Fruit fly (Drosophila melanogaster) whole organism, embryonic: ENCODE data around the gene mwh.
A peak's percentile ranks its signal among the peaks of the same experiment; 100 is the strongest.

Experiments
- BEAF-32 ChIP-seq: fragments of 200-800 bp; sonication (Bioruptor generic); optimal IDR thresholded peaks from 3 replicates; lab custom pipeline; 2017; ENCODE audit warnings: missing biosample characterization, missing genetic modification characterization, mild to moderate bottlenecking, moderate library complexity, missing genetic modification reagents
- Bdp1 ChIP-seq: fragments of 200-800 bp; sonication (Bioruptor generic); optimal IDR thresholded peaks from 3 replicates; lab custom pipeline; 2016; ENCODE audit warnings: missing biosample characterization, missing genetic modification characterization
- CG11093 ChIP-seq: fragments of 200-800 bp; sonication (Bioruptor generic); IDR thresholded peaks from 3 replicates; pipeline ENCODE4 v1.3.6; 2022; ENCODE audit warnings: missing biosample characterization, missing genetic modification characterization
- CG12236 ChIP-seq: fragments of 200-800 bp; sonication (Bioruptor generic); optimal IDR thresholded peaks from 2 replicates; lab custom pipeline; 2016; ENCODE audit warnings: missing biosample characterization, missing genetic modification characterization
- CG12744 ChIP-seq: fragments of 200-800 bp; sonication (Bioruptor generic); optimal IDR thresholded peaks from 2 replicates; lab custom pipeline; 2016; ENCODE audit warnings: missing biosample characterization, missing genetic modification characterization
- CG12942 ChIP-seq: fragments of 200-800 bp; sonication (Bioruptor generic); optimal IDR thresholded peaks from 3 replicates; lab custom pipeline; 2016; ENCODE audit warnings: missing biosample characterization, missing genetic modification characterization
- CG13287 ChIP-seq: fragments of 200-800 bp; sonication (Bioruptor generic); IDR thresholded peaks from 2 replicates; pipeline ENCODE4 v1.3.6; 2022; ENCODE audit warnings: missing biosample characterization, missing genetic modification characterization; ENCODE audit not compliant: partially characterized antibody
- CG13296 ChIP-seq: fragments of 200-800 bp; sonication (Bioruptor generic); optimal IDR thresholded peaks from 3 replicates; lab custom pipeline; 2018; ENCODE audit warnings: missing biosample characterization, mild to moderate bottlenecking, missing genetic modification characterization
- CG14014 ChIP-seq: fragments of 200-800 bp; sonication (Bioruptor generic); IDR thresholded peaks from 2 replicates; pipeline ENCODE4 v1.3.6; 2022; ENCODE audit warnings: missing biosample characterization, missing genetic modification characterization
- CG14860 ChIP-seq: fragments of 200-800 bp; sonication (Bioruptor generic); IDR thresholded peaks from 3 replicates; pipeline ENCODE4 v1.3.6; 2022; ENCODE audit warnings: missing biosample characterization, missing genetic modification characterization; ENCODE audit not compliant: partially characterized antibody
- CG14965 ChIP-seq: fragments of 200-800 bp; sonication (Bioruptor generic); optimal IDR thresholded peaks from 2 replicates; lab custom pipeline; 2016; ENCODE audit warnings: missing biosample characterization, missing genetic modification characterization, borderline replicate concordance
- CG17186 ChIP-seq: fragments of 200-800 bp; sonication (Bioruptor generic); optimal IDR thresholded peaks from 3 replicates; lab custom pipeline; 2017; ENCODE audit warnings: missing biosample characterization, missing genetic modification reagents, missing genetic modification characterization
- CG17359 ChIP-seq: fragments of 200-800 bp; sonication (Bioruptor generic); optimal IDR thresholded peaks from 3 replicates; lab custom pipeline; 2018; ENCODE audit warnings: missing biosample characterization, mild to moderate bottlenecking, missing genetic modification characterization, moderate library complexity
- CG18619 ChIP-seq: fragments of 200-800 bp; sonication (Bioruptor generic); optimal IDR thresholded peaks from 3 replicates; lab custom pipeline; 2017; ENCODE audit warnings: missing biosample characterization, mild to moderate bottlenecking, missing genetic modification characterization
- CG30020 ChIP-seq: fragments of 200-800 bp; optimal IDR thresholded peaks from 2 replicates; lab custom pipeline; 2019; ENCODE audit warnings: missing biosample characterization, mild to moderate bottlenecking, missing genetic modification characterization, moderate library complexity
- CG31224 ChIP-seq: fragments of 200-800 bp; sonication (Bioruptor generic); IDR thresholded peaks from 2 replicates; pipeline ENCODE4 v1.3.6; 2022; ENCODE audit warnings: missing biosample characterization, missing genetic modification characterization
- CG3995 ChIP-seq: fragments of 200-800 bp; sonication (Bioruptor generic); optimal IDR thresholded peaks from 3 replicates; lab custom pipeline; 2016; ENCODE audit warnings: missing biosample characterization, missing genetic modification characterization
- CG5180 ChIP-seq: fragments of 200-800 bp; sonication (Bioruptor generic); optimal IDR thresholded peaks from 3 replicates; lab custom pipeline; 2017; ENCODE audit warnings: missing biosample characterization, missing genetic modification characterization, mild to moderate bottlenecking, moderate library complexity, missing genetic modification reagents
- CG6765 ChIP-seq: fragments of 200-800 bp; sonication (Bioruptor generic); optimal IDR thresholded peaks from 3 replicates; lab custom pipeline; 2017; ENCODE audit warnings: missing biosample characterization, mild to moderate bottlenecking, missing genetic modification characterization
- CG7357 ChIP-seq: fragments of 200-800 bp; sonication (Bioruptor generic); IDR thresholded peaks from 3 replicates; pipeline ENCODE4 v1.3.6; 2022; ENCODE audit warnings: missing biosample characterization, missing genetic modification characterization
- CG8281 ChIP-seq: fragments of 200-800 bp; sonication (Bioruptor generic); optimal IDR thresholded peaks from 2 replicates; lab custom pipeline; 2018; ENCODE audit warnings: missing biosample characterization, mild to moderate bottlenecking, missing genetic modification characterization, moderate library complexity
- CG8478 ChIP-seq: fragments of >200 bp; optimal IDR thresholded peaks from 2 replicates; lab custom pipeline; 2018
- CG9817 ChIP-seq: fragments of 200-800 bp; sonication (Bioruptor generic); optimal IDR thresholded peaks from 2 replicates; lab custom pipeline; 2018; ENCODE audit warnings: missing biosample characterization, mild to moderate bottlenecking, missing genetic modification characterization, moderate library complexity
- Dll ChIP-seq: fragments of 200-800 bp; sonication (Bioruptor generic); IDR thresholded peaks from 4 replicates; pipeline ENCODE4 v1.3.6; 2022; ENCODE audit warnings: missing biosample characterization, missing genetic modification characterization; ENCODE audit not compliant: partially characterized antibody
- Doc2 ChIP-seq: fragments of 200-800 bp; sonication (Bioruptor generic); IDR thresholded peaks from 2 replicates; pipeline ENCODE4 v1.3.6; 2022; ENCODE audit warnings: missing biosample characterization, missing genetic modification characterization
- Dp ChIP-seq: fragments of 200-800 bp; sonication (Bioruptor generic); optimal IDR thresholded peaks from 2 replicates; lab custom pipeline; 2018; ENCODE audit warnings: missing biosample characterization, mild to moderate bottlenecking, missing genetic modification characterization, moderate library complexity
- Drgx ChIP-seq: fragments of 200-800 bp; sonication (Bioruptor generic); IDR thresholded peaks from 2 replicates; pipeline ENCODE4 v1.3.6; 2022; ENCODE audit warnings: missing biosample characterization, missing genetic modification characterization
- Eip74EF ChIP-seq, 2 experiments: fragments of 200-800 bp in 1 of 2; fragments of >200 bp in 1 of 2; sonication (Bioruptor generic) in 1 of 2; optimal IDR thresholded peaks; 2 replicates each; lab custom pipeline; 2017 to 2019; ENCODE audit warnings: missing biosample characterization in 2 of 2, missing genetic modification characterization in 2 of 2, mild to moderate bottlenecking in 1 of 2, moderate library complexity in 1 of 2
- Fer2 ChIP-seq: fragments of 200-800 bp; sonication (Bioruptor generic); optimal IDR thresholded peaks from 2 replicates; lab custom pipeline; 2018; ENCODE audit warnings: missing biosample characterization, mild to moderate bottlenecking, missing genetic modification characterization, moderate library complexity
- Lhr ChIP-seq: fragments of 200-800 bp; sonication (Bioruptor generic); optimal IDR thresholded peaks from 3 replicates; lab custom pipeline; 2017; ENCODE audit warnings: mild to moderate bottlenecking, missing biosample characterization, missing genetic modification reagents, missing genetic modification characterization
- MESR4 ChIP-seq: fragments of 200-800 bp; sonication (Bioruptor generic); optimal IDR thresholded peaks from 2 replicates; lab custom pipeline; 2018; ENCODE audit warnings: missing biosample characterization, mild to moderate bottlenecking, missing genetic modification characterization, moderate library complexity
- Mes4 ChIP-seq: fragments of 200-800 bp; sonication (Bioruptor generic); optimal IDR thresholded peaks from 2 replicates; lab custom pipeline; 2016; ENCODE audit warnings: missing biosample characterization, missing genetic modification characterization
- NFAT ChIP-seq: fragments of 200-800 bp; sonication (Bioruptor generic); IDR thresholded peaks from 2 replicates; pipeline ENCODE4 v1.3.6; 2022; ENCODE audit warnings: missing biosample characterization, missing genetic modification characterization
- Poxn ChIP-seq: fragments of 200-800 bp; sonication (Bioruptor generic); IDR thresholded peaks from 2 replicates; pipeline ENCODE4 v1.3.6; 2022; ENCODE audit warnings: missing biosample characterization, missing genetic modification characterization
- Rfx ChIP-seq: fragments of 200-800 bp; sonication (Bioruptor generic); IDR thresholded peaks from 2 replicates; pipeline ENCODE4 v1.3.6; 2022; ENCODE audit warnings: missing biosample characterization, missing genetic modification characterization
- al ChIP-seq: fragments of 200-800 bp; sonication (Bioruptor generic); IDR thresholded peaks from 2 replicates; pipeline ENCODE4 v1.3.6; 2022; ENCODE audit warnings: missing biosample characterization, missing genetic modification characterization
- crc ChIP-seq: fragments of 200-800 bp; sonication (Bioruptor generic); optimal IDR thresholded peaks from 2 replicates; lab custom pipeline; 2016; ENCODE audit warnings: missing biosample characterization, missing genetic modification characterization
- dpn ChIP-seq, 2 experiments: fragments of 200-800 bp; sonication (Bioruptor generic); optimal IDR thresholded peaks; 3 replicates each; lab custom pipeline; 2016; ENCODE audit warnings: missing biosample characterization in 2 of 2, missing genetic modification characterization in 2 of 2
- eve ChIP-seq, 2 experiments: fragments of >200 bp; optimal IDR thresholded peaks; 2 replicates each; lab custom pipeline; 2017; ENCODE audit warnings: missing biosample characterization in 2 of 2, missing genetic modification characterization in 2 of 2
- fd96Cb ChIP-seq: fragments of 200-800 bp; sonication (Bioruptor generic); optimal IDR thresholded peaks from 2 replicates; lab custom pipeline; 2018; ENCODE audit warnings: missing biosample characterization, mild to moderate bottlenecking, missing genetic modification characterization, moderate library complexity
- lilli ChIP-seq: fragments of 200-800 bp; sonication (Bioruptor generic); optimal IDR thresholded peaks from 3 replicates; lab custom pipeline; 2016; ENCODE audit warnings: missing biosample characterization, missing genetic modification characterization
- nau ChIP-seq: fragments of 200-800 bp; sonication (Bioruptor generic); optimal IDR thresholded peaks from 3 replicates; lab custom pipeline; 2017; ENCODE audit warnings: missing biosample characterization, mild to moderate bottlenecking, missing genetic modification characterization, missing genetic modification reagents
- peb ChIP-seq: fragments of 200-800 bp; sonication (Bioruptor generic); IDR thresholded peaks from 2 replicates; pipeline ENCODE4 v1.3.6; 2022; ENCODE audit warnings: missing biosample characterization, missing genetic modification characterization
- pfk ChIP-seq: fragments of 200-800 bp; sonication (Bioruptor generic); optimal IDR thresholded peaks from 2 replicates; lab custom pipeline; 2018; ENCODE audit warnings: missing biosample characterization, mild to moderate bottlenecking, missing genetic modification characterization, moderate library complexity
- pros ChIP-seq: fragments of 200-800 bp; sonication (Bioruptor generic); optimal IDR thresholded peaks from 3 replicates; lab custom pipeline; 2019; ENCODE audit warnings: missing biosample characterization, mild to moderate bottlenecking, missing genetic modification characterization, moderate library complexity
- sens-2 ChIP-seq: fragments of 200-800 bp; sonication (Bioruptor generic); IDR thresholded peaks from 2 replicates; pipeline ENCODE4 v1.3.6; 2022; ENCODE audit warnings: missing biosample characterization, missing genetic modification characterization
- tll ChIP-seq, 2 experiments: fragments of 200-800 bp in 1 of 2; fragments of >200 bp in 1 of 2; sonication (Bioruptor generic) in 1 of 2; optimal IDR thresholded peaks; 2 replicates each; lab custom pipeline; 2017 to 2019; ENCODE audit warnings: missing biosample characterization in 2 of 2, missing genetic modification characterization in 2 of 2, mild to moderate bottlenecking in 1 of 2, moderate library complexity in 1 of 2
- toy ChIP-seq: fragments of 200-800 bp; sonication (Bioruptor generic); IDR thresholded peaks from 2 replicates; pipeline ENCODE4 v1.3.6; 2022; ENCODE audit warnings: missing biosample characterization, missing genetic modification characterization
- vfl ChIP-seq: fragments of 200-800 bp; sonication (Bioruptor generic); optimal IDR thresholded peaks from 2 replicates; lab custom pipeline; 2016; ENCODE audit warnings: missing biosample characterization, missing genetic modification characterization
- zen ChIP-seq: fragments of 200-800 bp; sonication (Bioruptor generic); optimal IDR thresholded peaks from 3 replicates; lab custom pipeline; 2018; ENCODE audit warnings: missing biosample characterization, mild to moderate bottlenecking, missing genetic modification characterization, moderate library complexity

Gene mwh

dm6 chr3L:1166266-1166665 is 34.3 kb upstream of the mwh start (continued):
- TF ChIP-seq MESR4 (GFP tag; lab: Kevin White, UChicago) (no peak), CG8281 (tag; lab: Kevin White, UChicago) (peak; percentile 45), CG14965 (GFP tag; lab: Kevin White, UChicago) (no peak), vfl (GFP tag; lab: Kevin White, UChicago) (no peak), CG13296 (GFP tag; lab: Kevin White, UChicago) (peak; percentile 3), CG12744 (no peak), Dp (GFP tag; lab: Kevin White, UChicago) (no peak), eve (GFP tag; optimal IDR thresholded peaks at IDR 0.05; lab: Kevin White, UChicago) (no peak), Mes4 (GFP tag; lab: Kevin White, UChicago) (peak; percentile 29), CG11093 (GFP tag; lab: Robert Waterston, UW) (no peak), dpn (GFP tag; optimal IDR thresholded peaks at IDR 0.05; lab: Kevin White, UChicago) (no peak), CG17186 (GFP tag; lab: Kevin White, UChicago) (peak; percentile 61), Bdp1 (GFP tag; lab: Kevin White, UChicago) (no peak), peb (GFP tag; lab: Robert Waterston, UW) (peak; percentile 45; the same call in 1 of the 2 replicates), crc (GFP tag; lab: Kevin White, UChicago) (no peak), CG18619 (peak; percentile 52), CG31224 (GFP tag; lab: Robert Waterston, UW) (no peak), tll (GFP tag; optimal IDR thresholded peaks at IDR 0.05; lab: Kevin White, UChicago) (peak in 1 of 2 experiments; percentile 97), CG14014 (GFP tag; lab: Robert Waterston, UW) (peak; percentile 35; the same call in 1 of the 2 replicates), Fer2 (peak; percentile 24), CG8478 (lab: Kevin White, UChicago) (no peak), Poxn (GFP tag; lab: Robert Waterston, UW) (no peak), Lhr (GFP tag; lab: Kevin White, UChicago) (peak; percentile 82), Rfx (no peak), BEAF-32 (GFP tag; lab: Kevin White, UChicago) (no peak), CG12942 (GFP tag; lab: Kevin White, UChicago) (peak; percentile 16), nau (GFP tag; lab: Kevin White, UChicago) (peak; percentile 62), zen (peak; percentile 71), pfk (no peak), CG5180 (GFP tag; lab: Kevin White, UChicago) (peak; percentile 71), CG14860 (GFP tag; lab: Robert Waterston, UW) (no peak), Doc2 (GFP tag; lab: Robert Waterston, UW) (no peak), CG3995 (GFP tag; lab: Kevin White, UChicago) (no peak), Eip74EF (GFP tag; optimal IDR thresholded peaks at IDR 0.05; lab: Kevin White, UChicago) (peak in 1 of 2 experiments; percentile 8), fd96Cb (no peak), CG6765 (GFP tag; lab: Kevin White, UChicago) (no peak), sens-2 (GFP tag; lab: Robert Waterston, UW) (0 out of 2 replicates have a peak, but pooled peaks have one; percentile 34), CG13287 (GFP tag; lab: Robert Waterston, UW) (no peak), CG12236 (GFP tag; lab: Kevin White, UChicago) (peak; percentile 39), al (GFP tag; lab: Robert Waterston, UW) (no peak), Drgx (GFP tag; lab: Robert Waterston, UW) (no peak), toy (GFP tag; lab: Robert Waterston, UW) (no peak), CG9817 (tag; lab: Kevin White, UChicago) (no peak), CG17359 (tag; lab: Kevin White, UChicago) (peak; percentile 71), CG7357 (no peak), Dll (GFP tag; lab: Robert Waterston, UW) (no peak), CG30020 (tag; lab: Kevin White, UChicago) (no peak), pros (GFP tag; lab: Kevin White, UChicago) (no peak), lilli (GFP tag; lab: Kevin White, UChicago) (no peak), NFAT (no peak)
